Worm (Caenorhabditis elegans) whole organism, L2 larva: ENCODE results near the gene far-8.
A peak's percentile ranks its signal among the peaks of the same experiment; 100 is the strongest.

ENCODE experiments used
- ZK546.5 ChIP-seq: sonication (generic microtip); optimal IDR thresholded peaks from 2 replicates; lab custom pipeline; 2017; ENCODE audit warnings: missing biosample characterization, missing genetic modification characterization
- fos-1 ChIP-seq: fragments of 150-350 bp; optimal IDR thresholded peaks from 2 replicates; lab custom pipeline; 2014; ENCODE audit warnings: missing biosample characterization, missing genetic modification characterization

Gene far-8

ce11 chrIII:891014-891413 is 48.3 kb downstream of the far-8 start, which contains the start of gene T24C4.10:
Gene T24C4.10, minus strand, starts transcription at chrIII:891243.
- TF ChIP-seq fos-1 (tag; lab: Kevin White, UChicago), result peak; percentile 71
- no peak for TF ChIP-seq ZK546.5 (tag; lab: Kevin White, UChicago)
